Fruit fly (Drosophila melanogaster) whole organism, embryonic: ENCODE measurements around the gene CG12224.
A peak's percentile ranks its signal among the peaks of the same experiment; 100 is the strongest.

Experiments used
- CG10366 ChIP-seq: fragments of 200-800 bp; sonication (Bioruptor generic); IDR thresholded peaks from 2 replicates; pipeline ENCODE4 v1.3.6; 2022; ENCODE audit warnings: missing biosample characterization, missing genetic modification characterization
- CG10431 ChIP-seq: fragments of 200-800 bp; sonication (Bioruptor generic); optimal IDR thresholded peaks from 3 replicates; lab custom pipeline; 2018; ENCODE audit warnings: missing biosample characterization, mild to moderate bottlenecking, missing genetic modification characterization
- CG11247 ChIP-seq: fragments of 200-800 bp; sonication (Bioruptor generic); IDR thresholded peaks from 2 replicates; pipeline ENCODE4 v1.3.6; 2022; ENCODE audit warnings: missing biosample characterization, missing genetic modification characterization
- CG14860 ChIP-seq: fragments of 200-800 bp; sonication (Bioruptor generic); IDR thresholded peaks from 3 replicates; pipeline ENCODE4 v1.3.6; 2022; ENCODE audit warnings: missing biosample characterization, missing genetic modification characterization; ENCODE audit not compliant: partially characterized antibody
- CG17359 ChIP-seq: fragments of 200-800 bp; sonication (Bioruptor generic); optimal IDR thresholded peaks from 3 replicates; lab custom pipeline; 2018; ENCODE audit warnings: missing biosample characterization, mild to moderate bottlenecking, missing genetic modification characterization, moderate library complexity
- CG2116 ChIP-seq: fragments of 200-800 bp; sonication (Bioruptor generic); optimal IDR thresholded peaks from 3 replicates; lab custom pipeline; 2018; ENCODE audit warnings: missing biosample characterization, mild to moderate bottlenecking, missing genetic modification characterization
- CG3065 ChIP-seq: fragments of 200-800 bp; sonication (Bioruptor generic); optimal IDR thresholded peaks from 2 replicates; lab custom pipeline; 2016; ENCODE audit warnings: missing biosample characterization, missing genetic modification characterization
- CG32772 ChIP-seq: fragments of 200-800 bp; sonication (Bioruptor generic); IDR thresholded peaks from 2 replicates; pipeline ENCODE4 v1.3.6; 2022; ENCODE audit warnings: missing biosample characterization, missing genetic modification characterization
- CG5245 ChIP-seq: fragments of 200-800 bp; sonication (Bioruptor generic); optimal IDR thresholded peaks from 3 replicates; lab custom pipeline; 2016; ENCODE audit warnings: missing biosample characterization, missing genetic modification characterization
- CG6689 ChIP-seq: fragments of 200-800 bp; sonication (Bioruptor generic); IDR thresholded peaks from 2 replicates; pipeline ENCODE4 v1.3.6; 2022; ENCODE audit warnings: missing biosample characterization, missing genetic modification characterization
- CG7372 ChIP-seq: fragments of 200-800 bp; sonication (Bioruptor generic); IDR thresholded peaks from 2 replicates; pipeline ENCODE4 v1.3.6; 2022; ENCODE audit warnings: missing biosample characterization, missing genetic modification characterization
- CG9727 ChIP-seq: fragments of 200-800 bp; sonication (Bioruptor generic); optimal IDR thresholded peaks from 3 replicates; lab custom pipeline; 2017; ENCODE audit warnings: missing biosample characterization, mild to moderate bottlenecking, missing genetic modification characterization
- CG9932 ChIP-seq: fragments of 200-800 bp; sonication (Bioruptor generic); IDR thresholded peaks from 2 replicates; pipeline ENCODE4 v1.3.6; 2022; ENCODE audit warnings: missing biosample characterization, missing genetic modification characterization
- CoRest ChIP-seq: fragments of 200-800 bp; sonication (Bioruptor generic); optimal IDR thresholded peaks from 3 replicates; lab custom pipeline; 2018; ENCODE audit warnings: missing biosample characterization, mild to moderate bottlenecking, missing genetic modification characterization, moderate library complexity
- D ChIP-seq, 2 experiments: fragments of 200-800 bp in 1 of 2; fragments of >200 bp in 1 of 2; sonication (Bioruptor generic) in 1 of 2; optimal IDR thresholded peaks; 2 replicates in 1 of 2; 3 replicates in 1 of 2; lab custom pipeline; 2017; ENCODE audit warnings: mild to moderate bottlenecking in 1 of 2, missing biosample characterization in 1 of 2, missing genetic modification characterization in 1 of 2, missing genetic modification reagents in 1 of 2
- Dip2 ChIP-seq: fragments of 200-800 bp; sonication (Bioruptor generic); IDR thresholded peaks from 2 replicates; pipeline ENCODE4 v1.3.6; 2022; ENCODE audit warnings: missing biosample characterization, missing genetic modification characterization
- Drgx ChIP-seq: fragments of 200-800 bp; sonication (Bioruptor generic); IDR thresholded peaks from 2 replicates; pipeline ENCODE4 v1.3.6; 2022; ENCODE audit warnings: missing biosample characterization, missing genetic modification characterization
- E2f1 ChIP-seq: fragments of 200-800 bp; sonication (Bioruptor generic); IDR thresholded peaks from 2 replicates; pipeline ENCODE4 v1.3.6; 2022; ENCODE audit warnings: missing biosample characterization, missing genetic modification characterization
- Ets65A ChIP-seq: fragments of 200-800 bp; sonication (Bioruptor generic); peaks from one replicate; lab custom pipeline; 2016; ENCODE audit warnings: missing biosample characterization, missing genetic modification characterization
- Hsf ChIP-seq: fragments of 200-800 bp; sonication (Bioruptor generic); optimal IDR thresholded peaks from 3 replicates; lab custom pipeline; 2016; ENCODE audit warnings: missing biosample characterization, missing genetic modification characterization
- MBD-R2 ChIP-seq: fragments of 200-800 bp; sonication (Bioruptor generic); IDR thresholded peaks from 2 replicates; pipeline ENCODE4 v1.3.6; 2022; ENCODE audit warnings: missing biosample characterization, missing genetic modification characterization
- Myb ChIP-seq: fragments of 200-800 bp; sonication (Bioruptor generic); optimal IDR thresholded peaks from 2 replicates; lab custom pipeline; 2016; ENCODE audit warnings: missing biosample characterization, missing genetic modification characterization
- Nf-YB ChIP-seq: fragments of 200-800 bp; sonication (Bioruptor generic); optimal IDR thresholded peaks from 3 replicates; lab custom pipeline; 2019; ENCODE audit warnings: missing biosample characterization, mild to moderate bottlenecking, missing genetic modification characterization, moderate library complexity
- Sry-δ ChIP-seq: fragments of 200-800 bp; sonication (Bioruptor generic); optimal IDR thresholded peaks from 2 replicates; lab custom pipeline; 2016; ENCODE audit warnings: missing biosample characterization, missing genetic modification characterization
- Stat92E ChIP-seq, 3 experiments: fragments of >200 bp in 2 of 3; fragments of 200-800 bp in 1 of 3; sonication (Bioruptor generic) in 1 of 3; optimal IDR thresholded peaks; 2 replicates each; lab custom pipeline; 2017 to 2019; ENCODE audit warnings: missing biosample characterization in 3 of 3, missing genetic modification characterization in 3 of 3, mild to moderate bottlenecking in 1 of 3, moderate library complexity in 1 of 3
- YL-1 ChIP-seq: fragments of 200-800 bp; sonication (Bioruptor generic); optimal IDR thresholded peaks from 3 replicates; lab custom pipeline; 2017; ENCODE audit warnings: missing biosample characterization, mild to moderate bottlenecking, missing genetic modification characterization
- br ChIP-seq: fragments of >200 bp; optimal IDR thresholded peaks from 2 replicates; lab custom pipeline; 2017
- chif ChIP-seq, 2 experiments: fragments of 200-800 bp; sonication (Bioruptor generic); optimal IDR thresholded peaks; 3 replicates each; lab custom pipeline; 2016; ENCODE audit warnings: missing biosample characterization in 2 of 2, missing genetic modification characterization in 2 of 2
- crp ChIP-seq, 2 experiments: fragments of 200-800 bp; sonication (Bioruptor generic); optimal IDR thresholded peaks; 2 replicates in 1 of 2; 3 replicates in 1 of 2; lab custom pipeline; 2017; ENCODE audit warnings: missing biosample characterization in 2 of 2, missing genetic modification characterization in 2 of 2, mild to moderate bottlenecking in 1 of 2, moderate library complexity in 1 of 2
- dpn ChIP-seq, 2 experiments: fragments of 200-800 bp; sonication (Bioruptor generic); optimal IDR thresholded peaks; 3 replicates each; lab custom pipeline; 2016; ENCODE audit warnings: missing biosample characterization in 2 of 2, missing genetic modification characterization in 2 of 2
- emc ChIP-seq: fragments of 200-800 bp; sonication (Bioruptor generic); optimal IDR thresholded peaks from 2 replicates; lab custom pipeline; 2016; ENCODE audit warnings: missing biosample characterization, missing genetic modification characterization
- jigr1 ChIP-seq: fragments of 200-800 bp; sonication (Bioruptor generic); IDR thresholded peaks from 3 replicates; pipeline ENCODE4 v1.3.6; 2022; ENCODE audit warnings: missing biosample characterization, missing genetic modification characterization
- maf-S ChIP-seq: fragments of 200-800 bp; sonication (Bioruptor generic); optimal IDR thresholded peaks from 2 replicates; lab custom pipeline; 2016; ENCODE audit warnings: missing biosample characterization, missing genetic modification characterization
- nom ChIP-seq: fragments of 200-800 bp; sonication (Bioruptor generic); optimal IDR thresholded peaks from 2 replicates; lab custom pipeline; 2017; ENCODE audit warnings: missing biosample characterization, missing genetic modification characterization, mild to moderate bottlenecking, moderate library complexity, missing genetic modification reagents
- p53 ChIP-seq: fragments of 200-800 bp; sonication (Bioruptor generic); optimal IDR thresholded peaks from 2 replicates; lab custom pipeline; 2016; ENCODE audit warnings: missing biosample characterization, missing genetic modification characterization
- peb ChIP-seq: fragments of 200-800 bp; sonication (Bioruptor generic); IDR thresholded peaks from 2 replicates; pipeline ENCODE4 v1.3.6; 2022; ENCODE audit warnings: missing biosample characterization, missing genetic modification characterization
- pho ChIP-seq: fragments of 200-800 bp; sonication (Bioruptor generic); optimal IDR thresholded peaks from 2 replicates; lab custom pipeline; 2016; ENCODE audit warnings: missing biosample characterization, missing genetic modification characterization
- prd ChIP-seq, 3 experiments: fragments of >200 bp in 2 of 3; fragments of 200-800 bp in 1 of 3; sonication (Bioruptor generic) in 1 of 3; optimal IDR thresholded peaks in 2 of 3; IDR thresholded peaks in 1 of 3; 2 replicates in 2 of 3; 3 replicates in 1 of 3; pipeline versions ENCODE4 v1.3.6 to Lab custom; 2017 to 2022; ENCODE audit warnings: missing biosample characterization in 1 of 3, missing genetic modification characterization in 1 of 3
- pum ChIP-seq: fragments of 200-800 bp; sonication (Bioruptor generic); optimal IDR thresholded peaks from 2 replicates; lab custom pipeline; 2016; ENCODE audit warnings: missing biosample characterization, missing genetic modification characterization
- pzg ChIP-seq: fragments of 200-800 bp; sonication (Bioruptor generic); optimal IDR thresholded peaks from 3 replicates; lab custom pipeline; 2018; ENCODE audit warnings: missing biosample characterization, mild to moderate bottlenecking, missing genetic modification characterization, moderate library complexity
- repo ChIP-seq: fragments of 200-800 bp; sonication (Bioruptor generic); optimal IDR thresholded peaks from 2 replicates; lab custom pipeline; 2016; ENCODE audit warnings: missing biosample characterization, missing genetic modification characterization
- row ChIP-seq: fragments of 200-800 bp; sonication (Bioruptor generic); IDR thresholded peaks from 3 replicates; pipeline ENCODE4 v1.3.6; 2022; ENCODE audit warnings: missing biosample characterization, missing genetic modification characterization
- tin ChIP-seq: fragments of 200-800 bp; sonication (Bioruptor generic); optimal IDR thresholded peaks from 3 replicates; lab custom pipeline; 2016; ENCODE audit warnings: missing biosample characterization, missing genetic modification characterization
- tx ChIP-seq: fragments of 200-800 bp; sonication (Bioruptor generic); optimal IDR thresholded peaks from 2 replicates; lab custom pipeline; 2016; ENCODE audit warnings: missing biosample characterization, missing genetic modification characterization
- vfl ChIP-seq: fragments of 200-800 bp; sonication (Bioruptor generic); optimal IDR thresholded peaks from 2 replicates; lab custom pipeline; 2016; ENCODE audit warnings: missing biosample characterization, missing genetic modification characterization
- zen ChIP-seq: fragments of 200-800 bp; sonication (Bioruptor generic); optimal IDR thresholded peaks from 3 replicates; lab custom pipeline; 2018; ENCODE audit warnings: missing biosample characterization, mild to moderate bottlenecking, missing genetic modification characterization, moderate library complexity
- zen2 ChIP-seq: fragments of 200-800 bp; sonication (Bioruptor generic); IDR thresholded peaks from 3 replicates; pipeline ENCODE4 v1.3.6; 2022; ENCODE audit warnings: missing biosample characterization, missing genetic modification characterization; ENCODE audit not compliant: partially characterized antibody
- zfh2 ChIP-seq: fragments of 200-800 bp; sonication (Bioruptor generic); optimal IDR thresholded peaks from 2 replicates; lab custom pipeline; 2016; ENCODE audit warnings: missing biosample characterization, missing genetic modification characterization

Gene CG12224

dm6 chr3R:12010202-12010824 lies 28.5 kb upstream of the CG12224 start, which contains the start of the genes KLHL18 and GCC185 (continued):
- TF ChIP-seq nom (GFP tag; lab: Kevin White, UChicago) = no peak
- peak; percentile 53 to 59 for TF ChIP-seq chif (GFP tag; optimal IDR thresholded peaks at IDR 0.05; lab: Kevin White, UChicago)
- TF ChIP-seq row (GFP tag; lab: Robert Waterston, UW) = peak; percentile 98
- peak; percentile 70 for TF ChIP-seq pum (GFP tag; lab: Kevin White, UChicago)
- peak; percentile 97 to 98 for TF ChIP-seq crp (GFP tag; optimal IDR thresholded peaks at IDR 0.05; lab: Kevin White, UChicago)
- TF ChIP-seq CG14860 (GFP tag; lab: Robert Waterston, UW) = peak; percentile 84
- TF ChIP-seq CG11247 = peak; percentile 53; the same call in 1 of the 2 replicates
- peak; percentile 74 for TF ChIP-seq Hsf (GFP tag; lab: Kevin White, UChicago)
- TF ChIP-seq Nf-YB (GFP tag; lab: Kevin White, UChicago) = peak; percentile 44
- peak; percentile 30; the same call in 1 of the 2 replicates for TF ChIP-seq Drgx (GFP tag; lab: Robert Waterston, UW)
- peak; percentile 82 for TF ChIP-seq MBD-R2 (GFP tag; lab: Robert Waterston, UW)
- TF ChIP-seq CG32772 = peak; percentile 79
- peak; percentile 64 for TF ChIP-seq CG7372
- TF ChIP-seq CG6689 (GFP tag; lab: Robert Waterston, UW) = peak; percentile 100
- peak; percentile 82; the same call in 2 of the 3 replicates for TF ChIP-seq jigr1
- TF ChIP-seq zen2 (GFP tag; lab: Robert Waterston, UW) = no peak
- peak; percentile 81 for TF ChIP-seq zfh2
- peak; percentile 62 for TF ChIP-seq maf-S (GFP tag; lab: Kevin White, UChicago)
- TF ChIP-seq CG2116 (GFP tag; lab: Kevin White, UChicago) = peak; percentile 69
- peak; percentile 52; the same call in 1 of the 2 replicates for TF ChIP-seq CG10366 (GFP tag; lab: Robert Waterston, UW)
- peak; percentile 63 for TF ChIP-seq vfl (GFP tag; lab: Kevin White, UChicago)
- peak; percentile 78 for TF ChIP-seq zen
- TF ChIP-seq p53 (GFP tag; lab: Kevin White, UChicago) = no peak
- TF ChIP-seq Stat92E (GFP tag; optimal IDR thresholded peaks at IDR 0.05; lab: Kevin White, UChicago) = no peak
- TF ChIP-seq CG9932 (GFP tag; lab: Robert Waterston, UW) = peak; percentile 88
- TF ChIP-seq CG5245 (GFP tag; lab: Kevin White, UChicago) = peak; percentile 51
- TF ChIP-seq peb (GFP tag; lab: Robert Waterston, UW) = peak; percentile 42; the same call in 1 of the 2 replicates
- peak; percentile 83 for TF ChIP-seq tin (GFP tag; lab: Kevin White, UChicago)
- peak; percentile 67 to 83 for TF ChIP-seq dpn (GFP tag; optimal IDR thresholded peaks at IDR 0.05; lab: Kevin White, UChicago)
- peak; percentile 95 for TF ChIP-seq Ets65A (GFP tag; lab: Kevin White, UChicago)
- peak; percentile 36; the same call in 1 of the 2 replicates for TF ChIP-seq Dip2 (GFP tag; lab: Robert Waterston, UW)
- TF ChIP-seq pzg = peak; percentile 42
- peak; percentile 6 for TF ChIP-seq Myb (GFP tag; lab: Kevin White, UChicago)
- no peak for TF ChIP-seq prd (optimal IDR thresholded peaks at IDR 0.05; lab: Kevin White, UChicago)
- TF ChIP-seq prd (GFP tag; IDR thresholded peaks at IDR 0.05; lab: Robert Waterston, UW) = peak; percentile 89
- TF ChIP-seq Sry-δ (GFP tag; lab: Kevin White, UChicago) = peak; percentile 92
- TF ChIP-seq CG10431 = no peak
- TF ChIP-seq CG3065 (GFP tag; lab: Kevin White, UChicago) = peak; percentile 69
- TF ChIP-seq pho (GFP tag; lab: Kevin White, UChicago) = peak; percentile 78
- TF ChIP-seq CoRest (tag; lab: Kevin White, UChicago) = peak; percentile 90
- TF ChIP-seq emc (GFP tag; lab: Kevin White, UChicago) = no peak
- TF ChIP-seq CG9727 = peak; percentile 76
- no peak for TF ChIP-seq br (lab: Kevin White, UChicago)
- no peak for TF ChIP-seq D (optimal IDR thresholded peaks at IDR 0.05; lab: Kevin White, UChicago)
- TF ChIP-seq D (GFP tag; optimal IDR thresholded peaks at IDR 0.05; lab: Kevin White, UChicago) = peak; percentile 33
- TF ChIP-seq YL-1 (GFP tag; lab: Kevin White, UChicago) = peak; percentile 62
- peak; percentile 41 for TF ChIP-seq CG17359 (tag; lab: Kevin White, UChicago)
- peak; percentile 43; the same call in 1 of the 2 replicates for TF ChIP-seq E2f1 (GFP tag; lab: Robert Waterston, UW)
- TF ChIP-seq tx (GFP tag; lab: Kevin White, UChicago) = peak; percentile 39
- no peak for TF ChIP-seq repo (GFP tag; lab: Kevin White, UChicago)
